Worm (Caenorhabditis elegans) whole organism, L1 larva: ENCODE data around the gene C27C12.1.
A peak's percentile ranks its signal among the peaks of the same experiment; 100 is the strongest.

Experiments used
- C04F5.9 ChIP-seq: sonication (generic microtip); optimal IDR thresholded peaks from 2 replicates; lab custom pipeline; 2016; ENCODE audit warnings: missing genetic modification characterization, missing compliant biosample characterization
- C16A3.4 ChIP-seq: fragments of 150-350 bp; optimal IDR thresholded peaks from 2 replicates; lab custom pipeline; 2014; ENCODE audit warnings: missing biosample characterization, missing genetic modification characterization
- C34B4.2 ChIP-seq: sonication (generic microtip); optimal IDR thresholded peaks from 2 replicates; lab custom pipeline; 2017; ENCODE audit warnings: mild to moderate bottlenecking, missing genetic modification characterization, missing compliant biosample characterization
- Y116A8C.19 ChIP-seq: sonication (generic microtip); optimal IDR thresholded peaks from 2 replicates; lab custom pipeline; 2016; ENCODE audit warnings: missing compliant biosample characterization, missing genetic modification characterization, borderline replicate concordance
- aha-1 ChIP-seq: fragments of 150-350 bp; optimal IDR thresholded peaks from 2 replicates; lab custom pipeline; 2014; ENCODE audit warnings: missing biosample characterization, missing genetic modification characterization
- blmp-1 ChIP-seq: fragments of 150-350 bp; optimal IDR thresholded peaks from 2 replicates; lab custom pipeline; 2014; ENCODE audit warnings: missing biosample characterization, missing genetic modification characterization
- ceh-63 ChIP-seq: fragments of 200-800 bp; sonication (Bioruptor generic); optimal IDR thresholded peaks from 2 replicates; lab custom pipeline; 2018; ENCODE audit warnings: mild to moderate bottlenecking, missing genetic modification characterization, missing compliant biosample characterization
- ces-1 ChIP-seq: fragments of 150-350 bp; optimal IDR thresholded peaks from 2 replicates; lab custom pipeline; 2014; ENCODE audit warnings: missing biosample characterization, missing genetic modification reagents, missing genetic modification characterization
- efl-1 ChIP-seq, 4 experiments: fragments of 150-350 bp; optimal IDR thresholded peaks in 3 of 4; peaks in 1 of 4; 1 replicate in 1 of 4; 2 replicates in 3 of 4; lab custom pipeline; 2014; ENCODE audit warnings: missing biosample characterization in 2 of 4, missing genetic modification characterization in 2 of 4, missing genetic modification reagents in 2 of 4
- egl-13 ChIP-seq: sonication (generic microtip); optimal IDR thresholded peaks from 2 replicates; lab custom pipeline; 2016; ENCODE audit warnings: missing genotype, missing genetic modification reagents, missing genetic modification characterization, missing compliant biosample characterization
- fkh-8 ChIP-seq: sonication (generic microtip); optimal IDR thresholded peaks from 2 replicates; lab custom pipeline; 2016; ENCODE audit warnings: mild to moderate bottlenecking, missing genetic modification characterization, missing compliant biosample characterization
- fos-1 ChIP-seq: fragments of 150-350 bp; optimal IDR thresholded peaks from 2 replicates; lab custom pipeline; 2014; ENCODE audit warnings: missing biosample characterization, missing genetic modification characterization
- grh-1 ChIP-seq: fragments of 200-800 bp; sonication (Bioruptor generic); IDR thresholded peaks from 2 replicates; pipeline ENCODE4 v1.3.6; 2022; ENCODE audit warnings: missing genetic modification reagents, missing genetic modification characterization, missing compliant biosample characterization
- hlh-17 ChIP-seq: fragments of 200-800 bp; sonication (Bioruptor generic); optimal IDR thresholded peaks from 2 replicates; lab custom pipeline; 2018; ENCODE audit warnings: missing genetic modification characterization, mild to moderate bottlenecking, missing compliant biosample characterization, moderate library complexity, borderline replicate concordance
- hlh-4 ChIP-seq: sonication (generic microtip); optimal IDR thresholded peaks from 2 replicates; lab custom pipeline; 2016; ENCODE audit warnings: mild to moderate bottlenecking, missing genetic modification characterization, missing compliant biosample characterization
- irx-1 ChIP-seq: sonication (generic microtip); optimal IDR thresholded peaks from 2 replicates; lab custom pipeline; 2016; ENCODE audit warnings: missing genetic modification characterization, missing compliant biosample characterization
- lin-39 ChIP-seq: fragments of 150-350 bp; optimal IDR thresholded peaks from 2 replicates; lab custom pipeline; 2014; ENCODE audit warnings: missing biosample characterization, missing genetic modification reagents, missing genetic modification characterization
- lir-3 ChIP-seq: sonication (generic microtip); optimal IDR thresholded peaks from 2 replicates; lab custom pipeline; 2016; ENCODE audit warnings: mild to moderate bottlenecking, missing genetic modification characterization, moderate library complexity, missing compliant biosample characterization; ENCODE audit not compliant: poor library complexity
- nhr-20 ChIP-seq: sonication (generic microtip); optimal IDR thresholded peaks from 2 replicates; lab custom pipeline; 2016; ENCODE audit warnings: mild to moderate bottlenecking, missing genetic modification characterization, missing compliant biosample characterization
- nhr-28 ChIP-seq: fragments of 150-350 bp; optimal IDR thresholded peaks from 2 replicates; lab custom pipeline; 2014; ENCODE audit warnings: missing biosample characterization, missing genetic modification characterization
- nhr-47 ChIP-seq: sonication (generic microtip); optimal IDR thresholded peaks from 2 replicates; lab custom pipeline; 2016; ENCODE audit warnings: mild to moderate bottlenecking, missing genetic modification characterization, moderate library complexity, missing compliant biosample characterization
- nhr-76 ChIP-seq: sonication (generic microtip); optimal IDR thresholded peaks from 2 replicates; lab custom pipeline; 2017; ENCODE audit warnings: missing biosample characterization, missing genetic modification characterization
- nhr-77 ChIP-seq: fragments of 150-350 bp; optimal IDR thresholded peaks from 2 replicates; lab custom pipeline; 2014; ENCODE audit warnings: missing biosample characterization, missing genetic modification characterization
- nhr-85 ChIP-seq: sonication (generic microtip); peaks from one replicate; lab custom pipeline; 2016; ENCODE audit warnings: missing genetic modification characterization, inconsistent platforms, missing compliant biosample characterization
- snpc-4 ChIP-seq: fragments of 150-350 bp; optimal IDR thresholded peaks from 2 replicates; lab custom pipeline; 2014; ENCODE audit warnings: missing biosample characterization, missing genetic modification characterization
- sox-4 ChIP-seq: sonication (generic microtip); optimal IDR thresholded peaks from 2 replicates; lab custom pipeline; 2016; ENCODE audit warnings: missing genetic modification characterization, missing compliant biosample characterization
- sup-37 ChIP-seq: fragments of 200-800 bp; sonication (Bioruptor generic); optimal IDR thresholded peaks from 2 replicates; lab custom pipeline; 2018; ENCODE audit warnings: mild to moderate bottlenecking, missing genetic modification characterization, missing compliant biosample characterization
- swsn-7 ChIP-seq: sonication (generic microtip); optimal IDR thresholded peaks from 2 replicates; lab custom pipeline; 2016; ENCODE audit warnings: missing genetic modification characterization, missing compliant biosample characterization
- unc-30 ChIP-seq: sonication (generic microtip); optimal IDR thresholded peaks from 2 replicates; lab custom pipeline; 2017; ENCODE audit warnings: missing biosample characterization, missing genetic modification characterization
- unc-86 ChIP-seq: sonication (generic microtip); optimal IDR thresholded peaks from 2 replicates; lab custom pipeline; 2016; ENCODE audit warnings: missing genetic modification characterization, missing compliant biosample characterization
- zag-1 ChIP-seq: fragments of 150-350 bp; optimal IDR thresholded peaks from 2 replicates; lab custom pipeline; 2014; ENCODE audit warnings: missing biosample characterization, missing genetic modification characterization
- ztf-11 ChIP-seq, 2 experiments: sonication (generic microtip); optimal IDR thresholded peaks; 2 replicates each; lab custom pipeline; 2016 to 2017; ENCODE audit warnings: missing genetic modification characterization in 2 of 2, missing biosample characterization in 1 of 2, missing compliant biosample characterization in 1 of 2

C27C12.1 gene

ce11 chrX:14868200-14868599 is 14.6 kb upstream of the C27C12.1 start, which contains the start of gene F31F6.1:
Gene F31F6.1, minus strand, starts transcription at chrX:14868300.
- TF ChIP-seq aha-1 (tag; lab: Kevin White, UChicago), result no peak
- no peak for TF ChIP-seq hlh-4 (tag; lab: Kevin White, UChicago)
- no peak for TF ChIP-seq C04F5.9
- TF ChIP-seq ceh-63 (GFP tag; lab: Kevin White, UChicago), result no peak
- TF ChIP-seq, all 84 proteins: peak for 0

DNA sequence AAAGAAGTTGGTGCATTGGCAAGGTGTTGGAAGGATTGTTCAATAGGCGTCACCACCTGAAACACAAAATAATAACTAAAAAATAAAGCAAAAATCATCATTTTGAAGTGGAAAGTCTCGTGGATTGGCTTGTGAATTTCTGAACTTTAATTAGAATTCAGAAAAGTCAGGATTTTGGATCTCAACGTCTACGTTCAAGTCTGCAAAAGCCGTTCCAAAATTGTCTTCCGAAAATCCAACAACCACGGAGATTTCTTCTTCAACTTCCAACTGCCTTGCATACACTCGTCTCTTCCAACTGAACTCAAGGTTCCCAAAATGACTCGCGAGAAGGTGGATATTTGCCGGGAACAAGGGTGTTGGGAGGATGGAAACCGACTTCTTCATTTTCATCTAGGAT is 12.2 kb upstream of the C27C12.1 start, which contains the start of gene C27C12.3:
TSS of gene C27C12.3 (minus strand) at position 101 of the 400 bp plus-strand sequence.
- TF ChIP-seq swsn-7 (tag; lab: Kevin White, UChicago) (no peak), nhr-47 (tag; lab: Kevin White, UChicago) (no peak), sox-4 (no peak), grh-1 (no peak), lin-39 (tag; lab: Kevin White, UChicago) (no peak)

ce11 chrX:14861752-14862151 is 8.2 kb upstream of the C27C12.1 start, which contains the start of gene dmd-4:
Gene dmd-4, minus strand, starts transcription at chrX:14861852.
- TF ChIP-seq hlh-17 (GFP tag; lab: Kevin White, UChicago) (no peak), lir-3 (tag; lab: Kevin White, UChicago) (no peak), unc-86 (tag; lab: Kevin White, UChicago) (no peak), ztf-11 (tag; optimal IDR thresholded peaks at IDR 0.05; lab: Kevin White, UChicago) (no peak), irx-1 (no peak), nhr-77 (tag; lab: Kevin White, UChicago) (no peak), C34B4.2 (tag; lab: Kevin White, UChicago) (no peak), blmp-1 (tag; lab: Kevin White, UChicago) (no peak), ceh-63 (GFP tag; lab: Kevin White, UChicago) (no peak), unc-30 (tag; lab: Kevin White, UChicago) (no peak), egl-13 (tag; lab: Kevin White, UChicago) (no peak)

DNA sequence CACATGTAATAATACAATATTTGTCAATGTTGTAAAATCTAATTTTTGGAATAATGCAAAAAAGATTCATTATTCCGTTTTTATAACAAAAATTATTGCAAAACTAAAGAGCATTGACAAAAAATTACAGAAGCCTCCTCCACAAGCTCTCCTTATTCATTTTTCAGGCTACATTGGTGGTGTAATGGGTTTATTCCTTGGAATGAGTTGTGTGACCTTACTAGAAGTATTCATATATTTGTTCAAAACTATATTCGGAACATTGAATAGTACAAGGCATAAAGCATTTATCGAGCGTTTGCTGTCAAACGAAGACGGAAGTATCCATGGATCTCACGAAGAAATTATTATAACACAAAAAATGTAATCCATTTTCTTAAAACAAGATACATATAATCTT is 1.7 kb downstream of the C27C12.1 start:
- no peak for TF ChIP-seq efl-1 (optimal IDR thresholded peaks at IDR 0.05; lab: Kevin White, UChicago)
- peak in 1 of 2 experiments; percentile 91 for TF ChIP-seq efl-1 (GFP tag; optimal IDR thresholded peaks at IDR 0.05 in 1 of 2; lab: Kevin White, UChicago)
- TF ChIP-seq Y116A8C.19 (tag; lab: Kevin White, UChicago), result no peak
- no peak for TF ChIP-seq ztf-11 (tag; optimal IDR thresholded peaks at IDR 0.05; lab: Kevin White, UChicago)
- no peak for TF ChIP-seq snpc-4 (tag; lab: Kevin White, UChicago)

DNA sequence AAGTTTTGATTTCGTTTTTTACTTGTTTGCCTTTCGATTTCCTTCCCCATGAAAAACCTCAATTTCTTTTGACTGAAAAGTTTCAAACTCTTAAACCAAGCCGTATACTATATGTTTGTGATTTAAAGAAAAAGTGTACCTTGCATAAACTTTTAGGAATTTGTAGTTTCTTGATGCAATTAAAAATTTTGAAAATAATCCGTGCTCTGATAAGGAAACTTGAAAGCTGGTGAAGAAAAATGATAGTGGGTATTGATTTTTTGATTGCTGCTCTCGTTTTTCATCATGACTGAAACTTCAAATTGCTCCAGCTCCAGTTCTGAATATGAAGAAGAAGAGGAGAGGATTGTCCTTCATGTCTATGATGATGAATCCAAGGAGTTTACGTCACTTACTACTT is 4.5 kb downstream of the C27C12.1 start, which contains the start of gene acd-3:
TSS of gene acd-3 (plus strand) at position 222 of the 400 bp plus-strand sequence.
- TF ChIP-seq ces-1 (no peak), nhr-85 (tag; lab: Kevin White, UChicago) (peak; percentile 31), nhr-28 (tag; lab: Kevin White, UChicago) (no peak)

- TF ChIP-seq fos-1 (no peak), sup-37 (GFP tag; lab: Kevin White, UChicago) (no peak), zag-1 (no peak), nhr-76 (tag; lab: Kevin White, UChicago) (no peak), nhr-20 (tag; lab: Kevin White, UChicago) (no peak)
These were observed 7.9 kb downstream of the C27C12.1 start, which contains the start of gene egrh-1 for ce11 chrX:14845637-14846036. Gene egrh-1, plus strand, starts transcription at chrX:14845937.

ce11 chrX:14844481-14844880 is 9.1 kb downstream of the C27C12.1 start:
- TF ChIP-seq C16A3.4 (tag; lab: Kevin White, UChicago) (no peak), fkh-8 (tag; lab: Kevin White, UChicago) (peak; percentile 21)
